Worm (Caenorhabditis elegans): ENCODE data around the gene F47G9.6.

DNA sequence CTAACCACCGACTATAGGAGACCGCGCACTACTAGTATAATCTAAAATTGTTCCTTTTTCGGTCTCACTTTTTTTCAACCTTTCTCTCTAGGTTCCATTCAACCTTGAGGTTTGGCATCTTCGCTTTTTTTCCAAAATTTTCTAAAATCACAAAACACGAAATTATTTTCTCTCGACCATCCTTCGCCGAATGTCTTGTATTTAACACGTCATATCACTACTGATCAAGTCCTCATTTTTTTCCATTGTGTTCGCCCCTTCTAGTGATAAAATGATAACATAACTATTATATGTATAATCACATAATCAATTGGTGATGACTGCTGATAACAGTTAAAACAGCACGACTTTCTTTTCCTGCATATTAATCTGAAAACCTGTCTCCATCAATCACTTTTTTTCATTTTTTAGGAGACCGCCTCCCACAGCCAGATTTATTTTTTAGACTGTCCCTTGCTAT lies 18.2 kb upstream of the F47G9.6 start, which contains the start of gene T03F7.7:
- TF ChIP-seq repo-1 (tag; optimal IDR thresholded peaks at IDR 0.05) (no peak), lin-40 (tag; optimal IDR thresholded peaks at IDR 0.05) (no peak), aptf-2 (GFP tag; conservative IDR thresholded peaks at IDR 0.05) (no peak), akir-1 (GFP tag; optimal IDR thresholded peaks at IDR 0.05) (no peak), ama-1 (optimal IDR thresholded peaks at IDR 0.05) (no peak), ama-1 (GFP tag; optimal IDR thresholded peaks at IDR 0.05) (no peak), lin-26 (GFP tag; IDR thresholded peaks at IDR 0.05) (no peak), ets-4 (GFP tag; optimal IDR thresholded peaks at IDR 0.05) (no peak)

Measured in whole organism, young adult.